Worm (Caenorhabditis elegans): ENCODE results near the gene srbc-12.

- TF ChIP-seq unc-39 (tag; optimal IDR thresholded peaks at IDR 0.05) (no peak), bed-3 (GFP tag; optimal IDR thresholded peaks at IDR 0.05) (no peak), sptf-1 (tag; optimal IDR thresholded peaks at IDR 0.05) (no peak), ztf-11 (tag; optimal IDR thresholded peaks at IDR 0.05) (no peak), unc-62 (GFP tag; optimal IDR thresholded peaks at IDR 0.05) (no peak), nhr-28 (tag; optimal IDR thresholded peaks at IDR 0.05) (no peak), blmp-1 (tag; optimal IDR thresholded peaks at IDR 0.05) (no peak), zip-8 (tag; optimal IDR thresholded peaks at IDR 0.05) (no peak), elt-1 (tag; optimal IDR thresholded peaks at IDR 0.05; ENCODE audit: borderline replicate concordance, insufficient read depth) (no peak)
Observed at ce11 chrV:802726-803125, 46.9 kb upstream of the srbc-12 start.
